Fruit fly (Drosophila melanogaster) whole organism, embryonic: Measurements from ENCODE around the gene euc.

ENCODE experiments used
- Adf1 ChIP-seq: fragments of 200-800 bp; sonication (Bioruptor generic); IDR thresholded peaks from 2 replicates; pipeline ENCODE4 v1.3.6; 2022; ENCODE audit warnings: missing biosample characterization, missing genetic modification characterization
- CG31388 ChIP-seq: fragments of 200-800 bp; sonication (Bioruptor generic); optimal IDR thresholded peaks from 2 replicates; lab custom pipeline; 2016; ENCODE audit warnings: missing biosample characterization, missing genetic modification characterization
- CG8089 ChIP-seq: fragments of 200-800 bp; sonication (Bioruptor generic); optimal IDR thresholded peaks from 3 replicates; lab custom pipeline; 2016; ENCODE audit warnings: missing biosample characterization, missing genetic modification characterization
- h ChIP-seq: fragments of >200 bp; optimal IDR thresholded peaks from 2 replicates; lab custom pipeline; 2017

DNA sequence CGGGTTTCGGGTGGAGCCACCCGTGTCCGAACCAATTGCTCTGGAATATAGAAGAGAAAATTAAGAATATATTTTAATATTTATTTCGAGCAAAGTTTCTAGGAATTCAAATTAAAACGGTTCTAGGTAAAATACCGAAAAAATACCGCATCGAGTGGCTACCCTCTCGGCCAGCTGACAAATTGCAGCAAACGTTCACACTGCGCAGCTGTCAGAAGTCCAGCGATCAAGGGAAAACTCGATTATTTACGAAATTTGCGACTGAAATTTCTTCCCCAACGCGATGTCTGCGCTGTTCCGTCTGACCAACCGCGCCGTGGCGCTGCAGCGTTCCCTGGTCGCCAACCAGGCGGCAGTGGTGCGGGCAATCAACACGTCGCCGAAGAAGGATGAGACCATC is 48.6 kb upstream of the euc start, which contains the start of gene NP15.6:
- TF ChIP-seq Adf1 (GFP tag; lab: Robert Waterston, UW), result no peak
- no peak for TF ChIP-seq CG8089
- TF ChIP-seq h (lab: Kevin White, UChicago), result no peak
- no peak for TF ChIP-seq CG31388
